Worm (Caenorhabditis elegans): ENCODE measurements around the gene BE0003N10.6.

- TF ChIP-seq skn-1 (tag; optimal IDR thresholded peaks at IDR 0.05) (no peak), zfp-2 (tag; optimal IDR thresholded peaks at IDR 0.05) (no peak), unc-62 (GFP tag; optimal IDR thresholded peaks at IDR 0.05 in 1 of 2) (peak in 1 of 2 experiments; percentile 2), unc-62 (tag; optimal IDR thresholded peaks at IDR 0.05) (no peak), zag-1 (tag; optimal IDR thresholded peaks at IDR 0.05) (no peak), lin-13 (GFP tag; optimal IDR thresholded peaks at IDR 0.05) (no peak), lsy-2 (tag; optimal IDR thresholded peaks at IDR 0.05) (no peak), duxl-1 (tag; optimal IDR thresholded peaks at IDR 0.05; ENCODE audit: poor library complexity) (no peak), ama-1 (optimal IDR thresholded peaks at IDR 0.05) (no peak), lin-15B (tag; optimal IDR thresholded peaks at IDR 0.05) (no peak), unc-39 (tag; optimal IDR thresholded peaks at IDR 0.05) (no peak), jun-1 (tag; optimal IDR thresholded peaks at IDR 0.05) (no peak), mdl-1 (tag; optimal IDR thresholded peaks at IDR 0.05) (no peak), egl-27 (tag; optimal IDR thresholded peaks at IDR 0.05) (no peak)
These were observed 52.5 kb downstream of the BE0003N10.6 start for ce11 chrIII:1007143-1007905.
